Fruit fly (Drosophila melanogaster) whole organism, wandering third instar larva: ENCODE results near the gene CG32639.

Experiments
- CG32264 ChIP-seq: fragments of 200-800 bp; sonication (Bioruptor generic); optimal IDR thresholded peaks from 2 replicates; lab custom pipeline; 2016; ENCODE audit warnings: missing biosample characterization, missing genetic modification characterization
- lola ChIP-seq: fragments of >200 bp; optimal IDR thresholded peaks from 2 replicates; lab custom pipeline; 2017; ENCODE audit warnings: missing biosample characterization, missing genetic modification characterization
- pan ChIP-seq: fragments of >200 bp; optimal IDR thresholded peaks from 2 replicates; lab custom pipeline; 2017

DNA sequence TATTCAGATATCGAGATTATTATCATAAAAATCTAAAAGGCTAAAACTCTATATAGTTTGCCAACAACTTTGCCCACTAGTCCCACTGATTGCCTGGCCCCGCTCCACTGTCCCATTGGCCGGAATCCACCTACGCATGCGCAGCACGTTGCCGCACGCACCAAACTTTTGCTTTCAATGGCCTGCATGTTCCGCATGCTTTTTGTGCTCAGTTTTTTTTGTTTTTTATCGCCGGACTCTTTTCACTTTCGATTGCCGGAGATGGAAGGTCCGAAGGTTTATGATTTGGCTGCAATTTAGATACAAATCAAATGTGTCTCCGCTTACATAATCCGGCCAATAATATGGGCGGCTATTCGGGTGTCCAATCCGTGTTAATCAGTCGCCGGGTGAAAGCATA, 44.1 kb downstream of the CG32639 start:
- TF ChIP-seq pan: no peak
- TF ChIP-seq CG32264 (GFP tag; lab: Kevin White, UChicago): no peak
- TF ChIP-seq lola: no peak
